Fruit fly (Drosophila melanogaster): Measurements from ENCODE around the gene CG42827.

- TF ChIP-seq CG12605 (GFP tag; IDR thresholded peaks at IDR 0.05) = no peak
- no peak for TF ChIP-seq D1 (tag; optimal IDR thresholded peaks at IDR 0.05)
- no peak for TF ChIP-seq CG34367 (tag; optimal IDR thresholded peaks at IDR 0.05)
- TF ChIP-seq CG8301 (tag; optimal IDR thresholded peaks at IDR 0.05) = no peak
- TF ChIP-seq CG14655 (GFP tag; optimal IDR thresholded peaks at IDR 0.05) = no peak
- TF ChIP-seq CG4496 (GFP tag; IDR thresholded peaks at IDR 0.05) = no peak
- no peak for TF ChIP-seq gl (tag; optimal IDR thresholded peaks at IDR 0.05)
- TF ChIP-seq fd96Ca (GFP tag; IDR thresholded peaks at IDR 0.05) = no peak
- no peak for TF ChIP-seq Ets98B (GFP tag; IDR thresholded peaks at IDR 0.05)
- no peak for TF ChIP-seq Snoo (tag; optimal IDR thresholded peaks at IDR 0.05)
- TF ChIP-seq CG17806 (tag; optimal IDR thresholded peaks at IDR 0.05) = no peak
- no peak for TF ChIP-seq CG9948 (tag; optimal IDR thresholded peaks at IDR 0.05)
- no peak for TF ChIP-seq CG15710 (tag; optimal IDR thresholded peaks at IDR 0.05)
- TF ChIP-seq EcR (GFP tag; optimal IDR thresholded peaks at IDR 0.05) = no peak
Measured at dm6 chr3R:23359420-23359819, 13.3 kb upstream of the CG42827 start.

All from whole organism, pupa.